Worm (Caenorhabditis elegans): Measurements from ENCODE around the gene zhit-3.

zhit-3 gene

ce11 chrV:10246443-10246885 lies 34.5 kb upstream of the zhit-3 start:
- 0 out of 2 replicates have a peak, but pooled peaks have one; percentile 52 for TF ChIP-seq K11D2.4 (GFP tag; IDR thresholded peaks at IDR 0.05)
- TF ChIP-seq nfyb-1 (GFP tag; IDR thresholded peaks at IDR 0.05): no peak
- TF ChIP-seq dox-1 (GFP tag; IDR thresholded peaks at IDR 0.05): peak; percentile 16; the same call in 1 of the 2 replicates
- peak; percentile 45 for TF ChIP-seq somi-1 (GFP tag; optimal IDR thresholded peaks at IDR 0.05)
- peak; percentile 46 for TF ChIP-seq ceh-91 (GFP tag; IDR thresholded peaks at IDR 0.05)
- no peak for TF ChIP-seq nhr-80 (tag; optimal IDR thresholded peaks at IDR 0.05)
- peak; percentile 37; the same call in 1 of the 2 replicates for TF ChIP-seq D2030.7 (GFP tag; IDR thresholded peaks at IDR 0.05)
- TF ChIP-seq B0261.1 (tag; optimal IDR thresholded peaks at IDR 0.05): no peak
- no peak for TF ChIP-seq ets-4 (GFP tag; optimal IDR thresholded peaks at IDR 0.05)
- TF ChIP-seq bed-2 (GFP tag; IDR thresholded peaks at IDR 0.05): no peak
- no peak for TF ChIP-seq ZK185.1 (tag; optimal IDR thresholded peaks at IDR 0.05; ENCODE audit: poor library complexity, severe bottlenecking)
- no peak for TF ChIP-seq F23B12.7 (tag; optimal IDR thresholded peaks at IDR 0.05; ENCODE audit: insufficient read depth)
- TF ChIP-seq attf-5 (GFP tag; optimal IDR thresholded peaks at IDR 0.05): peak; percentile 34
- TF ChIP-seq K12H6.12 (tag; optimal IDR thresholded peaks at IDR 0.05): peak; percentile 74
- 0 out of 2 replicates have a peak, but pooled peaks have one; percentile 23 for TF ChIP-seq madf-8 (GFP tag; conservative IDR thresholded peaks at IDR 0.05)
- TF ChIP-seq lin-54 (GFP tag; optimal IDR thresholded peaks at IDR 0.05): peak; percentile 59
- no peak for TF ChIP-seq cebp-1 (GFP tag; IDR thresholded peaks at IDR 0.05)
- TF ChIP-seq cebp-1 (tag; optimal IDR thresholded peaks at IDR 0.05): peak; percentile 28
- peak; percentile 5 for TF ChIP-seq lsl-1 (GFP tag; optimal IDR thresholded peaks at IDR 0.05)
- TF ChIP-seq ztf-6 (GFP tag; IDR thresholded peaks at IDR 0.05): no peak
- no peak for TF ChIP-seq Y95B8A.8 (GFP tag; IDR thresholded peaks at IDR 0.05)
- peak; percentile 24; the same call in 1 of the 2 replicates for TF ChIP-seq hmg-1.2 (GFP tag; IDR thresholded peaks at IDR 0.05)
- TF ChIP-seq C17E4.6 (GFP tag; IDR thresholded peaks at IDR 0.05): no peak
- TF ChIP-seq ekl-4 (GFP tag; IDR thresholded peaks at IDR 0.05): no peak
- TF ChIP-seq dpl-1 (GFP tag; optimal IDR thresholded peaks at IDR 0.05): peak; percentile 19
- peak; percentile 61 for TF ChIP-seq efl-1 (GFP tag; optimal IDR thresholded peaks at IDR 0.05)
- peak; percentile 50 for TF ChIP-seq madf-6 (GFP tag; IDR thresholded peaks at IDR 0.05)
- TF ChIP-seq lin-35 (GFP tag; optimal IDR thresholded peaks at IDR 0.05): peak in 1 of 3 experiments; percentile 54
- no peak for TF ChIP-seq let-526 (GFP tag; IDR thresholded peaks at IDR 0.05)
- peak; percentile 1 for TF ChIP-seq xnd-1 (tag; optimal IDR thresholded peaks at IDR 0.05)
- TF ChIP-seq ztf-3 (GFP tag; optimal IDR thresholded peaks at IDR 0.05): no peak

DNA sequence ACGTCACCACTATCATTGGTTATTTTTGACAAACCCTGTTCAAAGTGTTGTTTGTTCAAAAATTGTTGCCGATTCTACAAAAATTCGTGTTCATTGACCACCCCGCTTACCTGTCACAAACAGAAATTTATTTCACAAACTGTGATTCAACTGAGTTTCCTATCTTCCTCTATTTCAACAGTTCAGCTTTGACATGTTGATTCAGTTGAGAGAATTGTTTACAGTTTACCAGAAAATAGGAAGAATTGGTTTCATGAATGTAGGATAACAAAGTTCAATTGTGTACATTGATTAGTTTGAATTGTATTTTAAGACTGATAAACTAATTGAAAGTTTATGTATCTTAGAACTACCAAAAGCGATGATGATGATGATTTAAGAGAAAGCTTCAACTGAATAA lies 33.7 kb upstream of the zhit-3 start:
- TF ChIP-seq cebp-1 (GFP tag; IDR thresholded peaks at IDR 0.05): no peak
- peak; percentile 34 for TF ChIP-seq cebp-1 (tag; optimal IDR thresholded peaks at IDR 0.05)
- TF ChIP-seq unc-62 (GFP tag; optimal IDR thresholded peaks at IDR 0.05): peak; percentile 91
- TF ChIP-seq Y67H2A.10 (GFP tag; conservative IDR thresholded peaks at IDR 0.05): no peak

ce11 chrV:10244018-10244720 lies 32.2 kb upstream of the zhit-3 start:
- TF ChIP-seq zim-3 (tag; optimal IDR thresholded peaks at IDR 0.05) (no peak), lin-40 (tag; optimal IDR thresholded peaks at IDR 0.05) (no peak), nhr-80 (tag; optimal IDR thresholded peaks at IDR 0.05) (peak; percentile 61)
